Worm (Caenorhabditis elegans): Measurements from ENCODE around the gene clec-82.

ce11 chrIV:2826335-2826734, 9.1 kb upstream of the clec-82 start:
- TF ChIP-seq flt-1 (GFP tag; IDR thresholded peaks at IDR 0.05): no peak
- no peak for TF ChIP-seq ref-1 (GFP tag; conservative IDR thresholded peaks at IDR 0.05)
- TF ChIP-seq tab-1 (GFP tag; IDR thresholded peaks at IDR 0.05): no peak
- TF ChIP-seq T22C8.4 (GFP tag; IDR thresholded peaks at IDR 0.05): no peak
- no peak for TF ChIP-seq cog-1 (tag; optimal IDR thresholded peaks at IDR 0.05)
- no peak for TF ChIP-seq med-1 (GFP tag; optimal IDR thresholded peaks at IDR 0.05; ENCODE audit: insufficient read depth)
- no peak for TF ChIP-seq ztf-29 (GFP tag; IDR thresholded peaks at IDR 0.05)
- TF ChIP-seq klf-2 (GFP tag; conservative IDR thresholded peaks at IDR 0.05): no peak
- TF ChIP-seq ztf-23 (GFP tag; IDR thresholded peaks at IDR 0.05): no peak
